Worm (Caenorhabditis elegans) whole organism, young adult: ENCODE measurements around the gene F22B3.5.

ENCODE experiments used
- B0035.1 ChIP-seq: sonication (generic microtip); optimal IDR thresholded peaks from 2 replicates; lab custom pipeline; 2016; ENCODE audit warnings: missing genetic modification characterization, mild to moderate bottlenecking, missing compliant biosample characterization, missing genotype, missing genetic modification reagents
- B0261.1 ChIP-seq: sonication (generic microtip); optimal IDR thresholded peaks from 2 replicates; lab custom pipeline; 2016; ENCODE audit warnings: mild to moderate bottlenecking, missing genetic modification characterization, moderate library complexity, missing compliant biosample characterization
- D2030.7 ChIP-seq: fragments of 200-800 bp; sonication (Bioruptor generic); IDR thresholded peaks from 2 replicates; pipeline ENCODE4 v1.3.6; 2022; ENCODE audit warnings: missing genetic modification reagents, missing genetic modification characterization, missing compliant biosample characterization
- F22D6.2 ChIP-seq: sonication (generic microtip); optimal IDR thresholded peaks from 2 replicates; lab custom pipeline; 2016; ENCODE audit warnings: mild to moderate bottlenecking, missing genetic modification characterization, missing compliant biosample characterization
- F37B4.10 ChIP-seq: fragments of 200-800 bp; sonication (Bioruptor generic); IDR thresholded peaks from 2 replicates; pipeline ENCODE4 v1.3.6; 2022; ENCODE audit warnings: missing genetic modification characterization, missing compliant biosample characterization
- F52B5.7 ChIP-seq: sonication (generic microtip); optimal IDR thresholded peaks from 2 replicates; lab custom pipeline; 2016; ENCODE audit warnings: mild to moderate bottlenecking, missing genetic modification characterization, missing compliant biosample characterization
- K11D2.4 ChIP-seq: fragments of 200-800 bp; sonication (Bioruptor generic); IDR thresholded peaks from 2 replicates; pipeline ENCODE4 v1.3.6; 2022; ENCODE audit warnings: missing genetic modification reagents, missing genetic modification characterization, missing compliant biosample characterization
- Y95B8A.8 ChIP-seq: fragments of 200-800 bp; sonication (Bioruptor generic); IDR thresholded peaks from 2 replicates; pipeline ENCODE4 v1.3.6; 2022; ENCODE audit warnings: missing genetic modification reagents, missing genetic modification characterization, missing compliant biosample characterization
- aptf-3 ChIP-seq: fragments of 200-800 bp; sonication (Bioruptor generic); IDR thresholded peaks from 2 replicates; pipeline ENCODE4 v1.3.6; 2022; ENCODE audit warnings: missing genetic modification characterization, missing compliant biosample characterization
- athp-1 ChIP-seq: sonication (generic microtip); optimal IDR thresholded peaks from 2 replicates; lab custom pipeline; 2017; ENCODE audit warnings: mild to moderate bottlenecking, missing genetic modification characterization, missing compliant biosample characterization
- attf-3 ChIP-seq: fragments of 200-800 bp; sonication (Bioruptor generic); conservative IDR thresholded peaks from 2 replicates; pipeline ENCODE4 v1.3.6; 2022; ENCODE audit warnings: missing genetic modification reagents, missing genetic modification characterization, missing compliant biosample characterization
- cebp-1 ChIP-seq, 2 experiments: fragments of 200-800 bp in 1 of 2; sonication (Bioruptor generic) in 1 of 2; sonication (generic microtip) in 1 of 2; IDR thresholded peaks in 1 of 2; optimal IDR thresholded peaks in 1 of 2; 2 replicates each; pipeline versions ENCODE4 v1.3.6 to Lab custom; 2017 to 2022; ENCODE audit warnings: missing compliant biosample characterization in 2 of 2, missing genetic modification characterization in 2 of 2, mild to moderate bottlenecking in 1 of 2, missing genetic modification reagents in 1 of 2, moderate library complexity in 1 of 2
- dpl-1 ChIP-seq: fragments of 150-350 bp; optimal IDR thresholded peaks from 2 replicates; lab custom pipeline; 2014; ENCODE audit warnings: missing biosample characterization, missing genetic modification reagents, missing genetic modification characterization
- efl-1 ChIP-seq: fragments of 150-350 bp; optimal IDR thresholded peaks from 2 replicates; lab custom pipeline; 2014; ENCODE audit warnings: missing biosample characterization, missing genetic modification reagents, missing genetic modification characterization
- ekl-4 ChIP-seq: fragments of 200-800 bp; sonication (Bioruptor generic); IDR thresholded peaks from 2 replicates; pipeline ENCODE4 v1.3.6; 2022; ENCODE audit warnings: missing genetic modification reagents, missing genetic modification characterization, missing compliant biosample characterization
- hmg-1.2 ChIP-seq: fragments of 200-800 bp; sonication (Bioruptor generic); IDR thresholded peaks from 2 replicates; pipeline ENCODE4 v1.3.6; 2022; ENCODE audit warnings: missing genetic modification reagents, missing genetic modification characterization, missing compliant biosample characterization
- hrde-1 ChIP-seq: sonication (generic microtip); optimal IDR thresholded peaks from 2 replicates; lab custom pipeline; 2016; ENCODE audit warnings: missing genetic modification characterization, mild to moderate bottlenecking, missing compliant biosample characterization, moderate library complexity, missing genotype, missing genetic modification reagents, borderline replicate concordance
- hsf-1 ChIP-seq: fragments of 200-800 bp; sonication (Bioruptor generic); IDR thresholded peaks from 2 replicates; pipeline ENCODE4 v1.3.6; 2022; ENCODE audit warnings: missing genetic modification reagents, missing genetic modification characterization, missing compliant biosample characterization
- let-526 ChIP-seq: fragments of 200-800 bp; sonication (Bioruptor generic); IDR thresholded peaks from 2 replicates; pipeline ENCODE4 v1.3.6; 2022; ENCODE audit warnings: missing genetic modification reagents, missing genetic modification characterization, missing compliant biosample characterization
- lin-35 ChIP-seq, 3 experiments: fragments of 150-350 bp in 2 of 3; sonication (generic microtip) in 1 of 3; optimal IDR thresholded peaks; 2 replicates each; lab custom pipeline; 2014 to 2018; ENCODE audit warnings: missing biosample characterization in 3 of 3, missing genetic modification characterization in 3 of 3, missing genetic modification reagents in 3 of 3
- lir-1 ChIP-seq: fragments of 200-800 bp; sonication (Bioruptor generic); conservative IDR thresholded peaks from 2 replicates; pipeline ENCODE4 v1.3.6; 2022; ENCODE audit warnings: missing genetic modification reagents, missing genetic modification characterization, missing compliant biosample characterization
- lsy-27 ChIP-seq: sonication (generic microtip); optimal IDR thresholded peaks from 2 replicates; lab custom pipeline; 2017; ENCODE audit warnings: missing genetic modification characterization, mild to moderate bottlenecking, missing compliant biosample characterization, antibody characterized with exemption, missing genotype, borderline replicate concordance; ENCODE audit not compliant: insufficient read depth
- mcd-1 ChIP-seq: fragments of 200-800 bp; sonication (Bioruptor generic); IDR thresholded peaks from 2 replicates; pipeline ENCODE4 v1.3.6; 2022; ENCODE audit warnings: missing genetic modification reagents, missing genetic modification characterization, missing compliant biosample characterization
- nfyb-1 ChIP-seq: fragments of 200-800 bp; sonication (Bioruptor generic); IDR thresholded peaks from 2 replicates; pipeline ENCODE4 v1.3.6; 2022; ENCODE audit warnings: missing genetic modification reagents, missing genetic modification characterization, missing compliant biosample characterization
- pha-4 ChIP-seq: fragments of 150-350 bp; sonication (generic microtip); optimal IDR thresholded peaks from 2 replicates; lab custom pipeline; 2014; ENCODE audit warnings: missing biosample characterization, missing genetic modification reagents, missing genetic modification characterization
- rec-8 ChIP-seq, 2 experiments: sonication (generic microtip); optimal IDR thresholded peaks; 2 replicates each; lab custom pipeline; 2016; ENCODE audit warnings: mild to moderate bottlenecking in 2 of 2, missing genetic modification characterization in 2 of 2, missing genetic modification reagents in 2 of 2, missing genotype in 2 of 2, missing biosample characterization in 1 of 2, missing compliant biosample characterization in 1 of 2, moderate library complexity in 1 of 2
- sea-2 ChIP-seq: fragments of 200-800 bp; sonication (Bioruptor generic); IDR thresholded peaks from 2 replicates; pipeline ENCODE4 v1.3.6; 2022; ENCODE audit warnings: missing genetic modification characterization, missing compliant biosample characterization
- snpc-1.3 ChIP-seq: sonication (generic microtip); optimal IDR thresholded peaks from 2 replicates; lab custom pipeline; 2017; ENCODE audit warnings: missing genetic modification characterization, mild to moderate bottlenecking, missing compliant biosample characterization, antibody characterized with exemption, moderate library complexity, missing genotype, missing genetic modification reagents; ENCODE audit not compliant: insufficient read depth
- somi-1 ChIP-seq: fragments of 200-800 bp; sonication (Bioruptor generic); optimal IDR thresholded peaks from 2 replicates; lab custom pipeline; 2018; ENCODE audit warnings: mild to moderate bottlenecking, missing genetic modification characterization, missing compliant biosample characterization
- xnd-1 ChIP-seq: sonication (generic microtip); optimal IDR thresholded peaks from 2 replicates; lab custom pipeline; 2016; ENCODE audit warnings: missing genotype, missing genetic modification reagents, missing genetic modification characterization, missing compliant biosample characterization
- ztf-25 ChIP-seq: fragments of 200-800 bp; sonication (Bioruptor generic); IDR thresholded peaks from 2 replicates; pipeline ENCODE4 v1.3.6; 2022; ENCODE audit warnings: missing genetic modification reagents, missing genetic modification characterization, missing compliant biosample characterization

Gene F22B3.5

DNA sequence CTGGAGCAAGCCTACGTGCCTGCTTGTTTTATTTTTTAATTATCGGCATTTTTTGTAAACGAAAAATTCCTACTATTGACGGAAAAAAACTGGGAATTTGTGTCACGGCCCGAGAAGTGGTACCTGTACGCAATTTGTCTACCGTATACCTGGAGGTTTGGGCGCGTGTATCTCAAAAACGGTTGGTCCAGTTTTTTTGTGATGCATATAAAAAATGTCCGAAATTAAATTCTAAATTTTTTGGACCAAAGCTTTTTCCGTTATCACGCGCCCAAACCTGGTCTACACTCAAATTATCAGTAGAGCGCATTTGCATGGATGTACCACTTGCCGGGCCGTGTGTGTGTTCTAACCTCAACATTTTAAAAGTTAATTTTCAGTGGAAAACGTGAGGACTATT lies at the start of gene F22B3.5:
TSS of gene F22B3.5 (minus strand) at position 101 of the 400 bp plus-strand sequence.
- peak; percentile 59; the same call in 1 of the 2 replicates for TF ChIP-seq mcd-1

DNA sequence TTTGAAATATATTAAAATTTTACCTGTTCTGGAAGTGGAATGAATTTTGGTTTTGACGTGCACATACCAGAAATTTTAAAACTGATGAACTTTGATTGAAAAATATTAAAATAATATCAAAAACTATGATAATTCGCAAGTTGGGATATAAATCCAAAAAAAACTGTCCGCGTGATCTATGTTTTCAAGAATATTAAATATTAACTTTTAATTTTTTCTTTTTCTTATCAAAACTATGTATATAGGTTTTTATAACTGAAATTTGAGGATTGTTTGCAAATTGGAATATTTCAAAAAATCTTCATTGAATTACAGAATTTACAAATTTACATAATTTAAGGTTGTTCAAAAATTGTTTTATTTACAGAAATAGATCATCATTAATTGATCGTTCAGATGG lies 48.5 kb upstream of the F22B3.5 start, which contains the start of gene C10C6.3:
TSS of gene C10C6.3 (minus strand) at position 101 of the 400 bp plus-strand sequence.
- TF ChIP-seq aptf-3 (GFP tag; lab: Robert Waterston, UW): no peak
- TF ChIP-seq F22D6.2 (tag; lab: Kevin White, UChicago): no peak
- no peak for TF ChIP-seq hmg-1.2 (GFP tag; lab: Robert Waterston, UW)
- no peak for TF ChIP-seq F37B4.10 (GFP tag; lab: Robert Waterston, UW)
- TF ChIP-seq B0035.1 (tag; lab: Kevin White, UChicago): no peak
- TF ChIP-seq dpl-1 (GFP tag; lab: Kevin White, UChicago): no peak
- TF ChIP-seq lsy-27: no peak
- TF ChIP-seq hsf-1 (GFP tag; lab: Robert Waterston, UW): no peak
- TF ChIP-seq sea-2: no peak
- no peak for TF ChIP-seq lin-35 (GFP tag; optimal IDR thresholded peaks at IDR 0.05; lab: Kevin White, UChicago)
- TF ChIP-seq lir-1 (GFP tag; lab: Robert Waterston, UW): no peak
- no peak for TF ChIP-seq efl-1
- TF ChIP-seq K11D2.4 (GFP tag; lab: Robert Waterston, UW): no peak
- no peak for TF ChIP-seq hrde-1 (tag; lab: Kevin White, UChicago)
- no peak for TF ChIP-seq F52B5.7 (tag; lab: Kevin White, UChicago)
- TF ChIP-seq mcd-1: no peak
- TF ChIP-seq snpc-1.3 (tag; lab: Kevin White, UChicago): no peak
- no peak for TF ChIP-seq xnd-1 (tag; lab: Kevin White, UChicago)
- no peak for TF ChIP-seq nfyb-1 (GFP tag; lab: Robert Waterston, UW)
- TF ChIP-seq, all 124 proteins: peak for 0

DNA sequence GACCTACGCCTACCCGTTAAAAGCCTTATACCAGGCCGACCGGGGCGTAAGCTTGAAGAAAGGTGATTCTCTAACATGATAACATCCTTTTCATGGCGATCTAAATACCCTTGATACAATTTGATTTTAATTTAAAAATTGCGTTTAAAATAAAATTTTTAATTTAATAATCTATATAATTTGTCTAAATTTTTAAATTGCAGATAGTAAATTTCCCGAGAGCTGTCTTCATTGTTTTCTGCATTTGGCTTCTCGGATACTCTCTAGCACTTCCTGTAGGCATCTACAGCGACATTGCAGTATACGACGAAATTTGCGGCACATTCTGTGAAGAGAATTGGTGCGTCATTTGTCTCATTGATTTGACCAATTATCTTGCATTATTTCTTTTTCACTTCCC lies 44.7 kb upstream of the F22B3.5 start:
- no peak for TF ChIP-seq D2030.7 (GFP tag; lab: Robert Waterston, UW)

DNA sequence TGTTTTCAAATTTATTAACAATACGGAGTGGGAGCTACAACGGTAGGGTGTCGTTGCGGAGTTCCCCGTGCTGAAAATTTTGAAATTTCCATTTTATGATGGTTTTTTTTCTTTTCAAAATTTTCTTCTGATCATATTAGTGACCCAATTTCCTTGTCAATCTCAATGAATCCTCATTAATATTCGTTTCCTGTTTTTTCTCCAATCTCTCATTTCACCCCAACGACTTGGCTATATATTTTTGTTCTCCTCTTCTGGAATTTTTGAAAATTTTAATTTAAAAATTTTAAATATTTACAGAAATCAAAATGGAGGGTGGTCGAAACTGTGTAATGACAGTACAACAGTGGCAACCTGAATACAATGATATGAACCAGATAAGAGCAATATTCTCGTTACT lies 43.1 kb upstream of the F22B3.5 start, which contains the start of gene npr-3:
TSS of gene npr-3 (plus strand) at position 301 of the 400 bp plus-strand sequence.
- TF ChIP-seq pha-4 (tag; lab: Kevin White, UChicago): no peak
- no peak for TF ChIP-seq B0261.1 (tag; lab: Kevin White, UChicago)
- TF ChIP-seq ekl-4 (GFP tag; lab: Robert Waterston, UW): no peak
- no peak for TF ChIP-seq Y95B8A.8
- TF ChIP-seq rec-8 (tag; optimal IDR thresholded peaks at IDR 0.05; lab: Kevin White, UChicago): no peak
- TF ChIP-seq let-526 (GFP tag; lab: Robert Waterston, UW): no peak
- TF ChIP-seq, all 124 proteins: peak for 0

DNA sequence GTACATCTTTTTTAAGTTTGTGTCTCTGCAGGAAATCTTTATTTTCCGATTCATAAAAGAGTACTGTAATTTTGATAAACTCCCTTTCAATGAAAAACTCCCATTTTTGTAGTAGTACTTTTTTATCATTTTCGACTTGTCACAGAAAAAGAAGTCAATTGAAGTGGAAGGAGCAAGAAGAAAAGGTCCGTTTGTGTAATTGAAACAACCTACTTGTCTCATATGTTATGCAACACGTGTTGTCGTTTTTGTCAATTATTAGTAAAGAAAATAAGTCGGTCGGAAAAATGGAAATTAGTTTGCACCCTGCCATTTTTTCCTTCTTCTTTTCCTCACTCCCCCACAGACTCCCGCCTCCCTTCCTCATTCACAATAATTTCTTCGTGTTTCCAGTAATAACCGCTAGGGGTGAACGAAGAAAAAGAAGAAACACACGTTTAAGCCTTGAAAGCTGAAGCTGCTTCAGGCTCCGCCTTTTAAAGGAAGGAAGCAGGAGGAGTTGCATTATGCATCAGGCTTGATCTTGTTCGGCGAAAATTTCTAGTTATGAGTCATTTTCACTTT lies 42.2 kb upstream of the F22B3.5 start:
- TF ChIP-seq ztf-25 (GFP tag; lab: Robert Waterston, UW) (no peak), attf-3 (GFP tag; lab: Robert Waterston, UW) (no peak), somi-1 (GFP tag; lab: Kevin White, UChicago) (no peak), cebp-1 (GFP tag; IDR thresholded peaks at IDR 0.05; lab: Robert Waterston, UW) (no peak), cebp-1 (tag; optimal IDR thresholded peaks at IDR 0.05; lab: Kevin White, UChicago) (no peak), athp-1 (tag; lab: Kevin White, UChicago) (no peak)
